Fruit fly (Drosophila melanogaster) whole organism, wandering third instar larva: ENCODE data around the gene hth.

Source experiments
- CG9705 ChIP-seq: fragments of 200-800 bp; sonication (Bioruptor generic); optimal IDR thresholded peaks from 2 replicates; lab custom pipeline; 2018; ENCODE audit warnings: missing biosample characterization, mild to moderate bottlenecking, missing genetic modification characterization
- Hnf4 ChIP-seq: fragments of 200-800 bp; sonication (Bioruptor generic); optimal IDR thresholded peaks from 2 replicates; lab custom pipeline; 2016; ENCODE audit warnings: missing biosample characterization, mild to moderate bottlenecking, missing genetic modification characterization
- Hr78 ChIP-seq: fragments of >200 bp; optimal IDR thresholded peaks from 2 replicates; lab custom pipeline; 2017; ENCODE audit warnings: missing biosample characterization, missing genetic modification characterization
- Jra ChIP-seq: sonication (Bioruptor generic); optimal IDR thresholded peaks from 2 replicates; lab custom pipeline; 2016; ENCODE audit warnings: missing biosample characterization, missing genetic modification characterization
- Mio ChIP-seq: sonication (Bioruptor generic); optimal IDR thresholded peaks from 2 replicates; lab custom pipeline; 2016; ENCODE audit warnings: missing biosample characterization, missing genetic modification characterization
- OdsH ChIP-seq: fragments of 200-800 bp; sonication (Bioruptor generic); optimal IDR thresholded peaks from 2 replicates; lab custom pipeline; 2016; ENCODE audit warnings: missing biosample characterization, mild to moderate bottlenecking, missing genetic modification characterization
- Sp1 ChIP-seq: fragments of 200-800 bp; sonication (Bioruptor generic); optimal IDR thresholded peaks from 3 replicates; lab custom pipeline; 2019; ENCODE audit warnings: missing biosample characterization, mild to moderate bottlenecking, missing genetic modification characterization, moderate library complexity
- br ChIP-seq: fragments of 200-800 bp; sonication (Bioruptor generic); optimal IDR thresholded peaks from 2 replicates; lab custom pipeline; 2016; ENCODE audit warnings: missing biosample characterization, missing genetic modification characterization
- dsf ChIP-seq: sonication (Bioruptor generic); optimal IDR thresholded peaks from 2 replicates; lab custom pipeline; 2016; ENCODE audit warnings: missing biosample characterization, missing genetic modification characterization, borderline replicate concordance
- h ChIP-seq: fragments of 200-800 bp; sonication (Bioruptor generic); optimal IDR thresholded peaks from 3 replicates; lab custom pipeline; 2016; ENCODE audit warnings: missing biosample characterization, mild to moderate bottlenecking, missing genetic modification characterization
- sv ChIP-seq: fragments of 200-800 bp; sonication (Bioruptor generic); optimal IDR thresholded peaks from 3 replicates; lab custom pipeline; 2016; ENCODE audit warnings: missing biosample characterization, missing genetic modification characterization

DNA sequence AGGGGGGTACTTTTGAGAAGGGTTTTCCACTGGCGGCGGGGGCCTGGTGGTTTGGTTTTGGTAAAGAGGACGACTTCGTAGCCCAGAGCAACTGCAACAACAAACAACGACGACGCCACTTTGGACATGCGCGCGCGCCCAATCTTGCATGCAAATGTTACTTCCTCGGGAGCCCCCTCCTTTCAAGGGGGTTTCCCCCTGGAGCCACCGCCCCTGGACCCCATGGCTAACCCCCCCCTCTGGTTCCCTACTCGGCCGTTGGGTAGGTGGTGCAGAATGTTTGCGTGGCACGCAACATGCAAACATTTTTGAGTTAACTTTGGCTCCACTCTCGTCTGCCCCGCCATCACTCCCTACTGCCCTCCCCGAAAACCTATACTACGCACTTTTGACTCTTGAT lies 159.9 kb downstream of the hth start:
- TF ChIP-seq h (GFP tag; lab: Kevin White, UChicago) (no peak), OdsH (GFP tag; lab: Kevin White, UChicago) (no peak), CG9705 (GFP tag; lab: Kevin White, UChicago) (no peak), Jra (no peak), Sp1 (GFP tag; lab: Kevin White, UChicago) (no peak), dsf (GFP tag; lab: Kevin White, UChicago) (no peak), br (no peak), sv (GFP tag; lab: Kevin White, UChicago) (no peak), Hnf4 (GFP tag; lab: Kevin White, UChicago) (no peak), Mio (GFP tag; lab: Kevin White, UChicago) (no peak), Hr78 (no peak)
